Fruit fly (Drosophila melanogaster): Measurements from ENCODE around the gene CG10958.

CG10958 gene

DNA sequence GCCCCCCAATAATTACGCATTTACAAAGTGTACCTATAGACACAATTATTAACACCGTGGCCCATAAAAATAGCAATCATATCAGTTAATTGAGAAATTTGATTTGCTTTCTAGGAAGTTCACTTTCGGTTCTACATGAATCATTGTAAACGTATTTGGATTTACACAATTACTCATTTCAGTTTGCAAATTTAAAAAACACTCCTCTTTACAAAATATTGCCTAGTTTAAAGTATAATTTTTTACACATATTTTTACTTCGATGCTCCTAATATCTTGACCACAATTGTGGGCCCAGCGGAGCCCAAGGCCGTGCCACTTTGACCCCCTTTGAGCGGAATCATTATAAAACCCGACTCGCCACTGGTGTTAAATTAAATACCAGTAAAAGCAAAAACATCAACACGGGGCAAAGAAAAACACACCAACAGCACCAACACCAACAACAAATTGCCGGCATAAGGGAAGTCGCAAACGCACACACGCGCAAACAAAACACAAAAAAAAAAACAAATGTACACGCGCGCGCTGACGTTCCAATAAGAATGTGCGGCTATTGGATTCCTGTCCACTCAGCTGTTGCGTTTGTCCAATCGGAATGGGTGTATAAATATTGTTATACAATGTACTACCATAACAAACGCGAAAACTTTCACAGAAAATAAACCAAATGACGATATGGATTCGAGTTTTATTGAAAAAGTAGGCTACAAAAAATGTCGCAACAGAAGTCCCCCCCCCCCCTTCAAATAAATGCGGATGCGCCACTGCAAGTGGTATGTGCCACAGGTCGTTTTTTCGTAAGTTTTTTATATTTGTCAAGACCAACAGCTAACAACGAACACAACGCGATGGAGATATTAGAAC, 17.4 kb upstream of the CG10958 start (continued):
- TF ChIP-seq CG14860 (GFP tag; IDR thresholded peaks at IDR 0.05; ENCODE audit: partially characterized antibody) (no peak), CG12942 (GFP tag; optimal IDR thresholded peaks at IDR 0.05) (no peak), btn (GFP tag; optimal IDR thresholded peaks at IDR 0.05) (peak; percentile 9), Ptx1 (GFP tag; IDR thresholded peaks at IDR 0.05) (peak; percentile 51; the same call in 1 of the 2 replicates), wek (GFP tag; optimal IDR thresholded peaks at IDR 0.05) (no peak), CG16863 (GFP tag; optimal IDR thresholded peaks at IDR 0.05) (peak; percentile 49), E2f1 (GFP tag; IDR thresholded peaks at IDR 0.05) (0 out of 2 replicates have a peak, but pooled peaks have one; percentile 38), fu2 (GFP tag; optimal IDR thresholded peaks at IDR 0.05) (peak; percentile 33), Hr78 (GFP tag; optimal IDR thresholded peaks at IDR 0.05) (peak in 1 of 2 experiments; percentile 61), caup (GFP tag; optimal IDR thresholded peaks at IDR 0.05; ENCODE audit: severe bottlenecking) (peak; percentile 67), CG11085 (GFP tag; IDR thresholded peaks at IDR 0.05) (no peak), CG7372 (GFP tag; IDR thresholded peaks at IDR 0.05) (peak; percentile 70), chinmo (GFP tag; IDR thresholded peaks at IDR 0.05; ENCODE audit: partially characterized antibody) (0 out of 4 replicates have a peak, but pooled peaks have one; percentile 40), repo (GFP tag; optimal IDR thresholded peaks at IDR 0.05) (peak; percentile 13), CG4424 (GFP tag; optimal IDR thresholded peaks at IDR 0.05) (peak; percentile 48), unpg (GFP tag; optimal IDR thresholded peaks at IDR 0.05) (peak; percentile 75), CG6654 (GFP tag; optimal IDR thresholded peaks at IDR 0.05) (peak; percentile 18), CG2678 (tag; optimal IDR thresholded peaks at IDR 0.05) (peak; percentile 80), CG18619 (GFP tag; optimal IDR thresholded peaks at IDR 0.05) (peak; percentile 52), CG6765 (GFP tag; optimal IDR thresholded peaks at IDR 0.05) (peak; percentile 77), CG30020 (tag; optimal IDR thresholded peaks at IDR 0.05) (no peak), Hr39 (optimal IDR thresholded peaks at IDR 0.05) (no peak), CG10979 (tag; optimal IDR thresholded peaks at IDR 0.05) (peak; percentile 42), tgo (GFP tag; IDR thresholded peaks at IDR 0.05) (peak; percentile 42; the same call in 2 of the 3 replicates)

DNA sequence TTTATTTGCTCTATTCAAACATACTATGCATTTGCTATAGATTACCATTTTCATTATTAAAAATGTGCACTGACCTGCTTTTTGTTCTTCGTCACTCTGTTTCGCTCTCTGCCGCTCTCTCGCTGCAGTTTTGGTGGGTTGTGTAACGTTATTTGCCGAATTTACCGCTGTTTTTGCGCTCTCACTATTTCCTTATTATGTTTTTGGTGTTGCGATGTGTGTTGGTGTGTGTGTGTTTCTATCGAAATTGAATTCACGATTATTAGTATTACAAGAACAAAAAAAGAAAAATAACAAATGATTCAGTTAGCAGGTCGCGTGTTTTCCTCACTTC, 16.8 kb upstream of the CG10958 start:
- peak in 1 of 2 experiments; percentile 95 for TF ChIP-seq Pdp1 (GFP tag; optimal IDR thresholded peaks at IDR 0.05)
- TF ChIP-seq slbo (GFP tag; IDR thresholded peaks at IDR 0.05): 0 out of 2 replicates have a peak, but pooled peaks have one; percentile 0
- TF ChIP-seq CG3407 (GFP tag; optimal IDR thresholded peaks at IDR 0.05): no peak
- TF ChIP-seq Trl (optimal IDR thresholded peaks at IDR 0.05): peak in 1 of 2 experiments; percentile 57
- no peak for TF ChIP-seq Trl (GFP tag; optimal IDR thresholded peaks at IDR 0.05)
- peak; percentile 13 for TF ChIP-seq nerfin-1 (tag; optimal IDR thresholded peaks at IDR 0.05)

DNA sequence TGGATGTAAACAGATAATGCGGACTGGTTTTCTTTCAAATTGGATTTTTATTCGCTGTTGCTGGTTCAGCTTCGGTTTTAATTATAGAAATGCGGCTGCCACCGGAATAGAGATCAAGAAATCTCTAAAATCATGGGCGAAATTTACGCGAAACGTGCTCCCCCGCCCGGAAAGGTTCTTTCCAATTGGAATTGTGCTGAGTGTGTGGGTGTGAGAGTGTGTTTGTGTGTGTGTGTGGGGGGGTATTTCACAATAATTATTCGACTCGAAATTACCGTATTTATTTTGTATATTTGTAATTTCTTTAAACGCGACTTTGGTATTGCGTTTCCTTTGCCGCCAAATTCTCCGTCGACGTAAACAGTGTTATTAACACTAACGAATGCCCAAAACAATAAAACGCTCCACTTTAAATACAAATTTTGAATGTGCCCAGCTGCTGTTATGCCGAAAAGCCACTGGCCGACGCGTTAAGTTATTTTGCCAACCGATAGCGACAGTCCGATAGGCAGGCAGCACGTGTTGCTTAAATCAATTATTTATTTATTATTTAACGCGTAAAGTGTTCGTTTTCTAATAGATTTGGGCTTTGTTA, 16.3 kb upstream of the CG10958 start, which contains the start of gene Gclc:
Gene Gclc, minus strand, starts transcription at position 431 of the 595 bp plus-strand sequence.
- TF ChIP-seq CG31365 (tag; optimal IDR thresholded peaks at IDR 0.05) (no peak), ken (GFP tag; IDR thresholded peaks at IDR 0.05) (0 out of 3 replicates have a peak, but pooled peaks have one; percentile 18), sob (GFP tag; IDR thresholded peaks at IDR 0.05) (no peak; the same call in 1 of the 2 replicates), zfh1 (GFP tag; IDR thresholded peaks at IDR 0.05) (no peak), Dfd (GFP tag; optimal IDR thresholded peaks at IDR 0.05) (no peak), CG12236 (GFP tag; optimal IDR thresholded peaks at IDR 0.05) (no peak), CG13894 (tag; optimal IDR thresholded peaks at IDR 0.05) (peak; percentile 31), Neu2 (GFP tag; optimal IDR thresholded peaks at IDR 0.05; ENCODE audit: borderline replicate concordance) (no peak), CG17612 (GFP tag; IDR thresholded peaks at IDR 0.05) (no peak), NC2α (GFP tag; optimal IDR thresholded peaks at IDR 0.05) (no peak), gcm (GFP tag; optimal IDR thresholded peaks at IDR 0.05) (no peak), Blimp-1 (GFP tag; optimal IDR thresholded peaks at IDR 0.05) (no peak), vvl (GFP tag; IDR thresholded peaks at IDR 0.05) (peak; percentile 33; the same call in 1 of the 2 replicates), CG10654 (GFP tag; optimal IDR thresholded peaks at IDR 0.05) (no peak), aop (GFP tag; IDR thresholded peaks at IDR 0.05) (no peak), lmd (GFP tag; IDR thresholded peaks at IDR 0.05) (no peak), CG11696 (GFP tag; IDR thresholded peaks at IDR 0.05) (no peak), CG10543 (GFP tag; optimal IDR thresholded peaks at IDR 0.05) (no peak)

All from whole organism, embryonic.